Worm (Caenorhabditis elegans) whole organism, L4 larva: ENCODE results near the gene cpna-3.

ENCODE experiments used
- F26F4.8 ChIP-seq: fragments of 200-800 bp; sonication (Bioruptor generic); conservative IDR thresholded peaks from 2 replicates; pipeline ENCODE4 v1.3.6; 2022; ENCODE audit warnings: missing genetic modification characterization, missing compliant biosample characterization
- F44E2.7 ChIP-seq: fragments of 200-800 bp; sonication (Bioruptor generic); IDR thresholded peaks from 2 replicates; pipeline ENCODE4 v2.1.2; 2022; ENCODE audit warnings: missing genetic modification characterization, missing compliant biosample characterization
- aha-1 ChIP-seq: fragments of 150-350 bp; peaks from one replicate; lab custom pipeline; 2014; ENCODE audit warnings: missing biosample characterization, missing genetic modification characterization
- aly-2 ChIP-seq: sonication (generic microtip); optimal IDR thresholded peaks from 2 replicates; lab custom pipeline; 2018; ENCODE audit warnings: missing biosample characterization, missing genetic modification characterization
- ama-1 ChIP-seq: fragments of 150-350 bp; optimal IDR thresholded peaks from 2 replicates; lab custom pipeline; 2014; ENCODE audit warnings: inconsistent platforms, mixed read lengths
- arid-1 ChIP-seq: fragments of 200-800 bp; sonication (Bioruptor generic); conservative IDR thresholded peaks from 2 replicates; pipeline ENCODE4 v1.3.6; 2022; ENCODE audit warnings: missing genetic modification reagents, missing genetic modification characterization, missing compliant biosample characterization
- attf-4 ChIP-seq: sonication (generic microtip); optimal IDR thresholded peaks from 3 replicates; lab custom pipeline; 2017; ENCODE audit warnings: missing biosample characterization, missing genetic modification characterization
- daf-16 ChIP-seq, 3 experiments: sonication (generic microtip); optimal IDR thresholded peaks; 2 replicates each; lab custom pipeline; 2016 to 2017; ENCODE audit warnings: missing genetic modification characterization in 3 of 3, missing genetic modification reagents in 3 of 3, mild to moderate bottlenecking in 2 of 3, missing compliant biosample characterization in 2 of 3, missing biosample characterization in 1 of 3, moderate library complexity in 1 of 3
- dmd-6 ChIP-seq: fragments of 200-800 bp; sonication (Bioruptor generic); IDR thresholded peaks from 2 replicates; pipeline ENCODE4 v1.3.6; 2022; ENCODE audit warnings: missing genetic modification reagents, missing genetic modification characterization, missing compliant biosample characterization
- dmd-9 ChIP-seq: fragments of 200-800 bp; sonication (Bioruptor generic); IDR thresholded peaks from 2 replicates; pipeline ENCODE4 v1.3.6; 2022; ENCODE audit warnings: missing genetic modification reagents, missing genetic modification characterization, missing compliant biosample characterization
- duxl-1 ChIP-seq: sonication (generic microtip); optimal IDR thresholded peaks from 2 replicates; lab custom pipeline; 2016; ENCODE audit warnings: mild to moderate bottlenecking, missing genetic modification characterization, moderate library complexity, missing compliant biosample characterization; ENCODE audit not compliant: poor library complexity
- dve-1 ChIP-seq: sonication (generic microtip); optimal IDR thresholded peaks from 2 replicates; lab custom pipeline; 2017; ENCODE audit warnings: antibody characterized with exemption, mild to moderate bottlenecking, missing genetic modification characterization, missing compliant biosample characterization; ENCODE audit not compliant: insufficient read depth
- fkh-10 ChIP-seq: fragments of 150-350 bp; optimal IDR thresholded peaks from 2 replicates; lab custom pipeline; 2014; ENCODE audit warnings: missing biosample characterization, missing genetic modification reagents, missing genetic modification characterization
- hif-1 ChIP-seq, 2 experiments: sonication (generic microtip); optimal IDR thresholded peaks; 2 replicates each; lab custom pipeline; 2016 to 2017; ENCODE audit warnings: missing compliant biosample characterization in 2 of 2, missing genetic modification characterization in 2 of 2, missing genetic modification reagents in 2 of 2, missing genotype in 2 of 2, mild to moderate bottlenecking in 1 of 2
- hlh-11 ChIP-seq: fragments of 200-800 bp; sonication (Bioruptor generic); optimal IDR thresholded peaks from 2 replicates; lab custom pipeline; 2018; ENCODE audit warnings: mild to moderate bottlenecking, missing genetic modification characterization, missing compliant biosample characterization
- hlh-30 ChIP-seq: sonication (generic microtip); optimal IDR thresholded peaks from 2 replicates; lab custom pipeline; 2017; ENCODE audit warnings: antibody characterized with exemption, mild to moderate bottlenecking, missing genetic modification characterization, missing compliant biosample characterization; ENCODE audit not compliant: insufficient read depth
- jun-1 ChIP-seq: fragments of 150-350 bp; optimal IDR thresholded peaks from 2 replicates; lab custom pipeline; 2014; ENCODE audit warnings: missing biosample characterization, missing genetic modification reagents, missing genetic modification characterization
- lin-13 ChIP-seq: fragments of 150-350 bp; optimal IDR thresholded peaks from 2 replicates; lab custom pipeline; 2014; ENCODE audit warnings: missing biosample characterization, missing genetic modification reagents, missing genetic modification characterization
- lin-29 ChIP-seq: fragments of 200-800 bp; sonication (Bioruptor generic); IDR thresholded peaks from 2 replicates; pipeline ENCODE4 v1.3.6; 2022; ENCODE audit warnings: missing genetic modification reagents, missing genetic modification characterization, missing compliant biosample characterization
- lsy-2 ChIP-seq, 2 experiments: fragments of 150-350 bp in 1 of 2; sonication (generic microtip) in 1 of 2; optimal IDR thresholded peaks; 2 replicates each; lab custom pipeline; 2014 to 2017; ENCODE audit warnings: missing biosample characterization in 2 of 2, missing genetic modification characterization in 2 of 2
- mdl-1 ChIP-seq, 2 experiments: fragments of 150-350 bp in 1 of 2; sonication (generic microtip) in 1 of 2; optimal IDR thresholded peaks; 2 replicates each; lab custom pipeline; 2014 to 2017; ENCODE audit warnings: missing biosample characterization in 2 of 2, missing genetic modification characterization in 2 of 2
- mep-1 ChIP-seq: fragments of 150-350 bp; sonication (generic microtip); optimal IDR thresholded peaks from 3 replicates; lab custom pipeline; 2014; ENCODE audit warnings: missing biosample characterization, missing genetic modification characterization
- mxl-3 ChIP-seq: fragments of 200-800 bp; sonication (Bioruptor generic); optimal IDR thresholded peaks from 2 replicates; lab custom pipeline; 2018; ENCODE audit warnings: mild to moderate bottlenecking, missing genetic modification characterization, missing compliant biosample characterization
- nhr-102 ChIP-seq: sonication (generic microtip); optimal IDR thresholded peaks from 2 replicates; lab custom pipeline; 2016; ENCODE audit warnings: mild to moderate bottlenecking, missing genetic modification characterization, moderate library complexity, missing compliant biosample characterization
- nhr-111 ChIP-seq: fragments of 200-800 bp; sonication (Bioruptor generic); optimal IDR thresholded peaks from 2 replicates; lab custom pipeline; 2018; ENCODE audit warnings: mild to moderate bottlenecking, missing genetic modification characterization, missing compliant biosample characterization
- nhr-25 ChIP-seq: sonication (generic microtip); optimal IDR thresholded peaks from 2 replicates; lab custom pipeline; 2017; ENCODE audit warnings: missing genetic modification characterization, mild to moderate bottlenecking, missing compliant biosample characterization, antibody characterized with exemption, moderate library complexity, borderline replicate concordance; ENCODE audit not compliant: insufficient read depth
- nhr-28 ChIP-seq: fragments of 150-350 bp; optimal IDR thresholded peaks from 2 replicates; lab custom pipeline; 2014; ENCODE audit warnings: missing biosample characterization, missing genetic modification characterization
- nhr-6 ChIP-seq: fragments of 150-350 bp; optimal IDR thresholded peaks from 2 replicates; lab custom pipeline; 2014; ENCODE audit warnings: missing biosample characterization, missing genetic modification characterization
- nhr-76 ChIP-seq: fragments of 150-350 bp; optimal IDR thresholded peaks from 2 replicates; lab custom pipeline; 2014; ENCODE audit warnings: missing biosample characterization, missing genetic modification characterization
- nhr-77 ChIP-seq: fragments of 150-350 bp; optimal IDR thresholded peaks from 2 replicates; lab custom pipeline; 2014; ENCODE audit warnings: missing biosample characterization, missing genetic modification characterization
- pha-4 ChIP-seq, 2 experiments: fragments of 150-350 bp in 1 of 2; fragments of 200-800 bp in 1 of 2; sonication (Bioruptor generic) in 1 of 2; IDR thresholded peaks in 1 of 2; optimal IDR thresholded peaks in 1 of 2; 2 replicates each; pipeline versions ENCODE4 v1.3.6 to Lab custom; 2014 to 2022; ENCODE audit warnings: missing genetic modification characterization in 2 of 2, missing genetic modification reagents in 2 of 2, missing biosample characterization in 1 of 2, missing compliant biosample characterization in 1 of 2
- pqm-1 ChIP-seq: sonication (generic microtip); optimal IDR thresholded peaks from 2 replicates; lab custom pipeline; 2017; ENCODE audit warnings: missing biosample characterization, missing genetic modification characterization
- tag-97 ChIP-seq: fragments of 200-800 bp; sonication (Bioruptor generic); IDR thresholded peaks from 2 replicates; pipeline ENCODE4 v1.3.6; 2022; ENCODE audit warnings: missing genetic modification characterization, missing compliant biosample characterization
- unc-39 ChIP-seq: sonication (generic microtip); optimal IDR thresholded peaks from 2 replicates; lab custom pipeline; 2017; ENCODE audit warnings: missing biosample characterization, missing genetic modification characterization
- unc-62 ChIP-seq, 3 experiments: fragments of 150-350 bp in 1 of 3; sonication (generic microtip); optimal IDR thresholded peaks in 2 of 3; peaks in 1 of 3; 1 replicate in 1 of 3; 2 replicates in 2 of 3; lab custom pipeline; 2014 to 2017; ENCODE audit warnings: missing biosample characterization in 3 of 3, missing genetic modification characterization in 3 of 3, missing genetic modification reagents in 3 of 3, missing genotype in 1 of 3
- zag-1 ChIP-seq: fragments of 150-350 bp; optimal IDR thresholded peaks from 2 replicates; lab custom pipeline; 2014; ENCODE audit warnings: missing biosample characterization, missing genetic modification characterization
- zfp-2 ChIP-seq: sonication (generic microtip); optimal IDR thresholded peaks from 2 replicates; lab custom pipeline; 2016; ENCODE audit warnings: mild to moderate bottlenecking, missing genetic modification characterization, missing compliant biosample characterization

The cpna-3 gene

DNA sequence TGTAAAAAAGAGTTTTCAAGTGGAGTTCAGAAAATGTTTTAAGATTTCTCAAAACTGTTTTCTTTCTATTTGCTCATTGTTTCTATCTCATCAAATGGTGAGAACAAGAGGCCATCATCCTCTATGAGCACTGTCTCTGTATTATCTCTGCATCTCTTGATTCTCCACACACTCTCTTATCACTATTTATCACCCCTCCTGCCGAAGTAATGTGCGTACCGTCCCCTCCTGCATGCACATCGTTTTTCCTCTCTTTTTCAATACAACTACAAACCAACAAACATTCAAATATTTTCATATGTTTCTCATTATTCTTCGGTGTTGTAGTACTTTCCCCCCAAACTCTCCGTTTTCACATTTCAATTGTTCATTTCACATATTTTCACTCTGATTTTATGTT lies 19.8 kb downstream of the cpna-3 start (continued):
- TF ChIP-seq nhr-25 (tag; lab: Kevin White, UChicago), result no peak
- TF ChIP-seq fkh-10 (GFP tag; lab: Kevin White, UChicago), result no peak
- TF ChIP-seq ama-1 (lab: Kevin White, UChicago), result no peak

ce11 chrIV:9117700-9118099 lies 21.1 kb downstream of the cpna-3 start:
- no peak for TF ChIP-seq duxl-1 (tag; lab: Kevin White, UChicago)
- TF ChIP-seq unc-62 (GFP tag; optimal IDR thresholded peaks at IDR 0.05 in 1 of 2; lab: Kevin White, UChicago), result peak in 1 of 2 experiments; percentile 94
- TF ChIP-seq unc-62 (tag; optimal IDR thresholded peaks at IDR 0.05; lab: Kevin White, UChicago), result no peak
- TF ChIP-seq daf-16 (GFP tag; optimal IDR thresholded peaks at IDR 0.05; lab: Kevin White, UChicago), result no peak
- TF ChIP-seq daf-16 (tag; optimal IDR thresholded peaks at IDR 0.05; lab: Kevin White, UChicago), result peak; percentile 48
- no peak for TF ChIP-seq F44E2.7 (GFP tag; lab: Robert Waterston, UW)

DNA sequence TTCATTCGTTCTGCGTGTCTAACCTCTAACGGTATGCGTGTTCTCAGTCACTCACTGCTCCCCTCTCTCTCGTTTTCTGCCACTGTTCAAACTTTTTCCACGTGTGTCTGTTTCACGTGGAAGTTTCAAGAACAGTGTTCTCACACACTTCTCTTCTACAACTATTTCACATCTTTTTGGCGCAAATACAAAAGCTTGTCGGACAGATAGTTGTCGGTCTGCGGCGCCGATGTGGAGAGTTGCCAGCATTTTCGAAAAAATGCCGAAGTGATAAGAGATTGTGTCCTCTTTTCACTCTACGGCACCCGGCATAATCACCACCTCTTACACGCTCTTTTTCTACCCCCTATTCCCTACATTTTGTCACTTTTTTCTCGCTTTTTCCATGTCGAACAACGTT lies 21.7 kb downstream of the cpna-3 start:
- TF ChIP-seq unc-62 (GFP tag; optimal IDR thresholded peaks at IDR 0.05 in 1 of 2; lab: Kevin White, UChicago) (peak in 1 of 2 experiments; percentile 86), unc-62 (tag; optimal IDR thresholded peaks at IDR 0.05; lab: Kevin White, UChicago) (no peak), mep-1 (tag; lab: Kevin White, UChicago) (peak; percentile 53), zfp-2 (tag; lab: Kevin White, UChicago) (no peak), mxl-3 (GFP tag; lab: Kevin White, UChicago) (peak; percentile 41), daf-16 (GFP tag; optimal IDR thresholded peaks at IDR 0.05; lab: Kevin White, UChicago) (no peak), daf-16 (tag; optimal IDR thresholded peaks at IDR 0.05; lab: Kevin White, UChicago) (peak; percentile 32), pha-4 (GFP tag; IDR thresholded peaks at IDR 0.05; lab: Robert Waterston, UW) (no peak), pha-4 (tag; optimal IDR thresholded peaks at IDR 0.05; lab: Kevin White, UChicago) (no peak), nhr-102 (no peak), tag-97 (GFP tag; lab: Robert Waterston, UW) (no peak), attf-4 (tag; lab: Kevin White, UChicago) (no peak), duxl-1 (tag; lab: Kevin White, UChicago) (no peak), ama-1 (lab: Kevin White, UChicago) (peak; percentile 6), F26F4.8 (GFP tag; lab: Robert Waterston, UW) (no peak), aha-1 (tag; lab: Kevin White, UChicago) (no peak), zag-1 (tag; lab: Kevin White, UChicago) (no peak), dmd-6 (GFP tag; lab: Robert Waterston, UW) (peak; percentile 68), unc-39 (tag; lab: Kevin White, UChicago) (no peak), hlh-30 (tag; lab: Kevin White, UChicago) (peak; percentile 47), arid-1 (GFP tag; lab: Robert Waterston, UW) (no peak), nhr-6 (tag; lab: Kevin White, UChicago) (no peak), nhr-76 (tag; lab: Kevin White, UChicago) (no peak), hlh-11 (peak; percentile 75), aly-2 (tag; lab: Kevin White, UChicago) (no peak), nhr-77 (tag; lab: Kevin White, UChicago) (peak; percentile 0), nhr-111 (no peak), lin-13 (no peak), mdl-1 (tag; optimal IDR thresholded peaks at IDR 0.05; lab: Kevin White, UChicago) (peak in 1 of 2 experiments; percentile 1), pqm-1 (peak; percentile 59), jun-1 (tag; lab: Kevin White, UChicago) (no peak), dmd-9 (GFP tag; lab: Robert Waterston, UW) (no peak), dve-1 (tag; lab: Kevin White, UChicago) (peak; percentile 15), hif-1 (tag; optimal IDR thresholded peaks at IDR 0.05; lab: Kevin White, UChicago) (no peak), lin-29 (no peak), F44E2.7 (GFP tag; lab: Robert Waterston, UW) (no peak), lsy-2 (tag; optimal IDR thresholded peaks at IDR 0.05; lab: Kevin White, UChicago) (no peak), nhr-28 (tag; lab: Kevin White, UChicago) (peak; percentile 79)
